Fruit fly (Drosophila melanogaster) whole organism, prepupa: ENCODE measurements around the gene CG32099.

Source experiments
- Blimp-1 ChIP-seq: fragments of 200-800 bp; sonication (Bioruptor generic); optimal IDR thresholded peaks from 3 replicates; lab custom pipeline; 2017; ENCODE audit warnings: missing biosample characterization, missing genetic modification characterization, mild to moderate bottlenecking, moderate library complexity, missing genetic modification reagents
- CG11762 ChIP-seq: fragments of 200-800 bp; sonication (Bioruptor generic); optimal IDR thresholded peaks from 3 replicates; lab custom pipeline; 2016; ENCODE audit warnings: missing biosample characterization, missing genetic modification characterization; ENCODE audit not compliant: insufficient read depth
- CG15336 ChIP-seq: fragments of 200-800 bp; sonication (Bioruptor generic); IDR thresholded peaks from 2 replicates; pipeline ENCODE4 v1.3.6; 2022; ENCODE audit warnings: missing biosample characterization, missing genetic modification characterization
- CG6163 ChIP-seq: fragments of 200-800 bp; sonication (Bioruptor generic); IDR thresholded peaks from 3 replicates; pipeline ENCODE4 v1.3.6; 2022; ENCODE audit warnings: missing biosample characterization, missing genetic modification characterization
- CG6276 ChIP-seq: fragments of 200-800 bp; sonication (Bioruptor generic); optimal IDR thresholded peaks from 2 replicates; lab custom pipeline; 2017; ENCODE audit warnings: missing biosample characterization, mild to moderate bottlenecking, missing genetic modification characterization
- CG6854 ChIP-seq: fragments of 200-800 bp; sonication (Bioruptor generic); optimal IDR thresholded peaks from 2 replicates; lab custom pipeline; 2017; ENCODE audit warnings: missing biosample characterization, mild to moderate bottlenecking, missing genetic modification characterization
- CG9139 ChIP-seq: fragments of 200-800 bp; sonication (Bioruptor generic); optimal IDR thresholded peaks from 3 replicates; lab custom pipeline; 2017; ENCODE audit warnings: missing biosample characterization, mild to moderate bottlenecking, missing genetic modification characterization
- Gug ChIP-seq: fragments of 200-800 bp; sonication (Bioruptor generic); IDR thresholded peaks from 2 replicates; pipeline ENCODE4 v1.3.6; 2022; ENCODE audit warnings: missing biosample characterization, missing genetic modification characterization
- OdsH ChIP-seq: fragments of 200-800 bp; sonication (Bioruptor generic); optimal IDR thresholded peaks from 3 replicates; lab custom pipeline; 2016; ENCODE audit warnings: missing biosample characterization, missing genetic modification characterization
- Sox102F ChIP-seq: fragments of 200-800 bp; sonication (Bioruptor generic); optimal IDR thresholded peaks from 2 replicates; lab custom pipeline; 2016; ENCODE audit warnings: missing biosample characterization, mild to moderate bottlenecking, missing genetic modification characterization
- lz ChIP-seq: fragments of 200-800 bp; sonication (Bioruptor generic); optimal IDR thresholded peaks from 3 replicates; lab custom pipeline; 2016; ENCODE audit warnings: missing biosample characterization, missing genetic modification characterization
- pdm3 ChIP-seq: fragments of 200-800 bp; sonication (Bioruptor generic); optimal IDR thresholded peaks from 3 replicates; lab custom pipeline; 2016; ENCODE audit warnings: missing biosample characterization, missing genetic modification characterization
- spab ChIP-seq: fragments of 200-800 bp; sonication (Bioruptor generic); optimal IDR thresholded peaks from 2 replicates; lab custom pipeline; 2017; ENCODE audit warnings: missing biosample characterization, mild to moderate bottlenecking, missing genetic modification characterization, missing genetic modification reagents

dm6 chr3L:12193485-12193884, 44.4 kb downstream of the CG32099 start, which contains the start of gene thoc6:
- TF ChIP-seq Sox102F (GFP tag; lab: Kevin White, UChicago) (no peak), CG15336 (GFP tag; lab: Robert Waterston, UW) (no peak), lz (no peak), CG9139 (GFP tag; lab: Kevin White, UChicago) (no peak), spab (no peak), Blimp-1 (GFP tag; lab: Kevin White, UChicago) (no peak), CG11762 (GFP tag; lab: Kevin White, UChicago) (no peak), Gug (GFP tag; lab: Robert Waterston, UW) (no peak), CG6276 (GFP tag; lab: Kevin White, UChicago) (no peak), pdm3 (GFP tag; lab: Kevin White, UChicago) (no peak), OdsH (GFP tag; lab: Kevin White, UChicago) (no peak), CG6854 (no peak), CG6163 (GFP tag; lab: Robert Waterston, UW) (no peak)
